Fruit fly (Drosophila melanogaster) whole organism, embryonic: ENCODE measurements around the gene gcm.

Experiments used
- Aef1 ChIP-seq: fragments of 200-800 bp; sonication (Bioruptor generic); IDR thresholded peaks from 3 replicates; pipeline ENCODE4 v1.3.6; 2022; ENCODE audit warnings: missing biosample characterization, missing genetic modification characterization
- CG10366 ChIP-seq: fragments of 200-800 bp; sonication (Bioruptor generic); IDR thresholded peaks from 2 replicates; pipeline ENCODE4 v1.3.6; 2022; ENCODE audit warnings: missing biosample characterization, missing genetic modification characterization
- CG10959 ChIP-seq: fragments of 200-800 bp; sonication (Bioruptor generic); IDR thresholded peaks from 2 replicates; pipeline ENCODE4 v1.3.6; 2022; ENCODE audit warnings: missing biosample characterization, missing genetic modification characterization
- CG12942 ChIP-seq: fragments of 200-800 bp; sonication (Bioruptor generic); optimal IDR thresholded peaks from 3 replicates; lab custom pipeline; 2016; ENCODE audit warnings: missing biosample characterization, missing genetic modification characterization
- CG13775 ChIP-seq: fragments of 200-800 bp; sonication (Bioruptor generic); optimal IDR thresholded peaks from 3 replicates; lab custom pipeline; 2017; ENCODE audit warnings: missing biosample characterization, mild to moderate bottlenecking, missing genetic modification characterization
- CG14860 ChIP-seq: fragments of 200-800 bp; sonication (Bioruptor generic); IDR thresholded peaks from 3 replicates; pipeline ENCODE4 v1.3.6; 2022; ENCODE audit warnings: missing biosample characterization, missing genetic modification characterization; ENCODE audit not compliant: partially characterized antibody
- CG15011 ChIP-seq: fragments of 200-800 bp; sonication (Bioruptor generic); optimal IDR thresholded peaks from 3 replicates; lab custom pipeline; 2018; ENCODE audit warnings: missing biosample characterization, mild to moderate bottlenecking, missing genetic modification characterization
- CG16813 ChIP-seq: fragments of 200-800 bp; sonication (Bioruptor generic); IDR thresholded peaks from 3 replicates; pipeline ENCODE4 v1.3.6; 2022; ENCODE audit warnings: missing biosample characterization, missing genetic modification characterization; ENCODE audit not compliant: partially characterized antibody
- CG16815 ChIP-seq: fragments of 200-800 bp; sonication (Bioruptor generic); optimal IDR thresholded peaks from 3 replicates; lab custom pipeline; 2017; ENCODE audit warnings: missing biosample characterization, mild to moderate bottlenecking, missing genetic modification characterization
- CG17186 ChIP-seq: fragments of 200-800 bp; sonication (Bioruptor generic); optimal IDR thresholded peaks from 3 replicates; lab custom pipeline; 2017; ENCODE audit warnings: missing biosample characterization, missing genetic modification reagents, missing genetic modification characterization
- CG2199 ChIP-seq: fragments of 200-800 bp; sonication (Bioruptor generic); IDR thresholded peaks from 3 replicates; pipeline ENCODE4 v1.3.6; 2022; ENCODE audit warnings: missing biosample characterization, missing genetic modification characterization
- CG2678 ChIP-seq: fragments of 200-800 bp; sonication (Bioruptor generic); optimal IDR thresholded peaks from 3 replicates; lab custom pipeline; 2019; ENCODE audit warnings: missing biosample characterization, mild to moderate bottlenecking, missing genetic modification characterization, moderate library complexity
- CG32532 ChIP-seq: fragments of 200-800 bp; sonication (Bioruptor generic); IDR thresholded peaks from 2 replicates; pipeline ENCODE4 v1.3.6; 2022; ENCODE audit warnings: missing biosample characterization, missing genetic modification characterization
- CG3995 ChIP-seq: fragments of 200-800 bp; sonication (Bioruptor generic); optimal IDR thresholded peaks from 3 replicates; lab custom pipeline; 2016; ENCODE audit warnings: missing biosample characterization, missing genetic modification characterization
- CG4730 ChIP-seq: fragments of 200-800 bp; sonication (Bioruptor generic); IDR thresholded peaks from 2 replicates; pipeline ENCODE4 v1.3.6; 2022; ENCODE audit warnings: missing biosample characterization, missing genetic modification characterization
- CG6254 ChIP-seq: fragments of 200-800 bp; sonication (Bioruptor generic); optimal IDR thresholded peaks from 3 replicates; lab custom pipeline; 2017; ENCODE audit warnings: mild to moderate bottlenecking, missing biosample characterization, missing genetic modification reagents, missing genetic modification characterization
- CG7372 ChIP-seq: fragments of 200-800 bp; sonication (Bioruptor generic); IDR thresholded peaks from 2 replicates; pipeline ENCODE4 v1.3.6; 2022; ENCODE audit warnings: missing biosample characterization, missing genetic modification characterization
- CG7839 ChIP-seq: fragments of 200-800 bp; sonication (Bioruptor generic); optimal IDR thresholded peaks from 3 replicates; lab custom pipeline; 2018; ENCODE audit warnings: missing biosample characterization, mild to moderate bottlenecking, missing genetic modification characterization, moderate library complexity
- CG9215 ChIP-seq: fragments of 200-800 bp; sonication (Bioruptor generic); IDR thresholded peaks from 2 replicates; pipeline ENCODE4 v1.3.6; 2022; ENCODE audit warnings: missing biosample characterization, missing genetic modification characterization
- CG9437 ChIP-seq: fragments of 200-800 bp; sonication (Bioruptor generic); optimal IDR thresholded peaks from 2 replicates; lab custom pipeline; 2018; ENCODE audit warnings: missing biosample characterization, mild to moderate bottlenecking, missing genetic modification characterization
- CG9797 ChIP-seq: fragments of 200-800 bp; sonication (Bioruptor generic); optimal IDR thresholded peaks from 3 replicates; lab custom pipeline; 2018; ENCODE audit warnings: missing biosample characterization, mild to moderate bottlenecking, missing genetic modification characterization
- Deaf1 ChIP-seq: fragments of 200-800 bp; optimal IDR thresholded peaks from 3 replicates; lab custom pipeline; 2019; ENCODE audit warnings: missing biosample characterization, mild to moderate bottlenecking, missing genetic modification characterization, moderate library complexity
- Dek ChIP-seq: fragments of 200-800 bp; sonication (Bioruptor generic); optimal IDR thresholded peaks from 3 replicates; lab custom pipeline; 2019; ENCODE audit warnings: missing biosample characterization, mild to moderate bottlenecking, missing genetic modification characterization, moderate library complexity
- Dip3 ChIP-seq: fragments of 200-800 bp; sonication (Bioruptor generic); optimal IDR thresholded peaks from 3 replicates; lab custom pipeline; 2016; ENCODE audit warnings: missing biosample characterization, missing genetic modification characterization
- Elba2 ChIP-seq: fragments of 200-800 bp; sonication (Bioruptor generic); optimal IDR thresholded peaks from 3 replicates; lab custom pipeline; 2016; ENCODE audit warnings: missing biosample characterization, missing genetic modification characterization
- HLH4C ChIP-seq: fragments of 200-800 bp; sonication (Bioruptor generic); IDR thresholded peaks from 3 replicates; pipeline ENCODE4 v1.3.6; 2022; ENCODE audit warnings: missing biosample characterization, missing genetic modification characterization; ENCODE audit not compliant: partially characterized antibody
- Hand ChIP-seq: fragments of 200-800 bp; sonication (Bioruptor generic); optimal IDR thresholded peaks from 2 replicates; lab custom pipeline; 2017; ENCODE audit warnings: mild to moderate bottlenecking, missing biosample characterization, missing genetic modification reagents, missing genetic modification characterization
- MESR4 ChIP-seq: fragments of 200-800 bp; sonication (Bioruptor generic); optimal IDR thresholded peaks from 2 replicates; lab custom pipeline; 2018; ENCODE audit warnings: missing biosample characterization, mild to moderate bottlenecking, missing genetic modification characterization, moderate library complexity
- NFAT ChIP-seq: fragments of 200-800 bp; sonication (Bioruptor generic); IDR thresholded peaks from 2 replicates; pipeline ENCODE4 v1.3.6; 2022; ENCODE audit warnings: missing biosample characterization, missing genetic modification characterization
- Nf-YC ChIP-seq: fragments of 200-800 bp; optimal IDR thresholded peaks from 3 replicates; lab custom pipeline; 2019; ENCODE audit warnings: missing biosample characterization, mild to moderate bottlenecking, missing genetic modification characterization, moderate library complexity
- Side ChIP-seq: fragments of 200-800 bp; sonication (Bioruptor generic); optimal IDR thresholded peaks from 2 replicates; lab custom pipeline; 2016; ENCODE audit warnings: missing biosample characterization, missing genetic modification characterization
- Sox100B ChIP-seq: fragments of 200-800 bp; sonication (Bioruptor generic); optimal IDR thresholded peaks from 3 replicates; lab custom pipeline; 2018; ENCODE audit warnings: missing biosample characterization, mild to moderate bottlenecking, missing genetic modification characterization
- YL-1 ChIP-seq: fragments of 200-800 bp; sonication (Bioruptor generic); optimal IDR thresholded peaks from 3 replicates; lab custom pipeline; 2017; ENCODE audit warnings: missing biosample characterization, mild to moderate bottlenecking, missing genetic modification characterization
- aop ChIP-seq: fragments of 200-800 bp; sonication (Bioruptor generic); IDR thresholded peaks from 2 replicates; pipeline ENCODE4 v1.3.6; 2022; ENCODE audit warnings: missing biosample characterization, missing genetic modification characterization
- bigmax ChIP-seq: fragments of 200-800 bp; sonication (Bioruptor generic); optimal IDR thresholded peaks from 2 replicates; lab custom pipeline; 2018; ENCODE audit warnings: missing biosample characterization, mild to moderate bottlenecking, missing genetic modification characterization
- br ChIP-seq: fragments of >200 bp; optimal IDR thresholded peaks from 2 replicates; lab custom pipeline; 2017
- dysf ChIP-seq: fragments of 200-800 bp; sonication (Bioruptor generic); IDR thresholded peaks from 3 replicates; pipeline ENCODE4 v1.3.6; 2022; ENCODE audit warnings: missing biosample characterization, missing genetic modification characterization
- fd3F ChIP-seq: fragments of 200-800 bp; sonication (Bioruptor generic); optimal IDR thresholded peaks from 2 replicates; lab custom pipeline; 2018; ENCODE audit warnings: missing biosample characterization, mild to moderate bottlenecking, missing genetic modification characterization, moderate library complexity
- fru ChIP-seq: fragments of >200 bp; optimal IDR thresholded peaks from 2 replicates; lab custom pipeline; 2017
- gcm ChIP-seq: fragments of 200-800 bp; sonication (Bioruptor generic); optimal IDR thresholded peaks from 2 replicates; lab custom pipeline; 2019; ENCODE audit warnings: missing biosample characterization, mild to moderate bottlenecking, missing genetic modification characterization, moderate library complexity
- h ChIP-seq: fragments of >200 bp; optimal IDR thresholded peaks from 2 replicates; lab custom pipeline; 2017
- inv ChIP-seq: fragments of 200-800 bp; sonication (Bioruptor generic); IDR thresholded peaks from 2 replicates; pipeline ENCODE4 v1.3.6; 2022; ENCODE audit warnings: missing biosample characterization, missing genetic modification characterization; ENCODE audit not compliant: partially characterized antibody
- jumu ChIP-seq: fragments of 200-800 bp; sonication (Bioruptor generic); optimal IDR thresholded peaks from 3 replicates; lab custom pipeline; 2016; ENCODE audit warnings: missing biosample characterization, missing genetic modification characterization
- mirr ChIP-seq: fragments of 200-800 bp; sonication (Bioruptor generic); optimal IDR thresholded peaks from 3 replicates; lab custom pipeline; 2018; ENCODE audit warnings: missing biosample characterization, mild to moderate bottlenecking, missing genetic modification characterization
- nerfin-2 ChIP-seq: fragments of 200-800 bp; sonication (Bioruptor generic); IDR thresholded peaks from 2 replicates; pipeline ENCODE4 v1.3.6; 2022; ENCODE audit warnings: missing biosample characterization, missing genetic modification characterization; ENCODE audit not compliant: partially characterized antibody
- peb ChIP-seq: fragments of 200-800 bp; sonication (Bioruptor generic); IDR thresholded peaks from 2 replicates; pipeline ENCODE4 v1.3.6; 2022; ENCODE audit warnings: missing biosample characterization, missing genetic modification characterization
- sna ChIP-seq: fragments of 200-800 bp; sonication (Bioruptor generic); IDR thresholded peaks from 2 replicates; pipeline ENCODE4 v1.3.6; 2022; ENCODE audit warnings: missing biosample characterization, missing genetic modification characterization; ENCODE audit not compliant: partially characterized antibody
- ssp ChIP-seq: fragments of 200-800 bp; sonication (Bioruptor generic); IDR thresholded peaks from 2 replicates; pipeline ENCODE4 v1.3.6; 2022; ENCODE audit warnings: missing biosample characterization, missing genetic modification characterization
- tx ChIP-seq: fragments of 200-800 bp; sonication (Bioruptor generic); optimal IDR thresholded peaks from 2 replicates; lab custom pipeline; 2016; ENCODE audit warnings: missing biosample characterization, missing genetic modification characterization
- usp ChIP-seq: fragments of >200 bp; optimal IDR thresholded peaks from 2 replicates; lab custom pipeline; 2017; ENCODE audit warnings: missing biosample characterization, missing genetic modification characterization

Gene gcm

dm6 chr2L:9568360-9569088 is 13.0 kb downstream of the gcm start, which contains the start of gene brwl (continued):
- TF ChIP-seq Hand: peak; percentile 97
- TF ChIP-seq bigmax (GFP tag; lab: Kevin White, UChicago): peak; percentile 76
- no peak for TF ChIP-seq sna
- peak; percentile 59; the same call in 1 of the 2 replicates for TF ChIP-seq aop
- TF ChIP-seq CG17186 (GFP tag; lab: Kevin White, UChicago): peak; percentile 92
- no peak for TF ChIP-seq nerfin-2 (GFP tag; lab: Robert Waterston, UW)
- TF ChIP-seq CG9797 (GFP tag; lab: Kevin White, UChicago): peak; percentile 69
- peak; percentile 99 for TF ChIP-seq Sox100B
- peak; percentile 98 for TF ChIP-seq CG4730
- TF ChIP-seq fru (lab: Kevin White, UChicago): no peak
- TF ChIP-seq Nf-YC (tag; lab: Kevin White, UChicago): peak; percentile 93
- TF ChIP-seq CG9437: peak; percentile 96
- peak; percentile 98 for TF ChIP-seq fd3F
- TF ChIP-seq CG15011 (GFP tag; lab: Kevin White, UChicago): peak; percentile 98
- peak; percentile 72 for TF ChIP-seq MESR4 (GFP tag; lab: Kevin White, UChicago)
- peak; percentile 98 for TF ChIP-seq CG2199 (GFP tag; lab: Robert Waterston, UW)
- peak; percentile 94 for TF ChIP-seq ssp (GFP tag; lab: Robert Waterston, UW)
- TF ChIP-seq br (lab: Kevin White, UChicago): no peak
- peak; percentile 95 for TF ChIP-seq NFAT (GFP tag; lab: Robert Waterston, UW)
- TF ChIP-seq gcm (GFP tag; lab: Kevin White, UChicago): peak; percentile 100
- TF ChIP-seq YL-1 (GFP tag; lab: Kevin White, UChicago): peak; percentile 89
- TF ChIP-seq CG7372 (GFP tag; lab: Robert Waterston, UW): peak; percentile 98
- peak; percentile 97 for TF ChIP-seq tx
- TF ChIP-seq CG10959 (GFP tag; lab: Robert Waterston, UW): peak; percentile 98
- TF ChIP-seq CG2678 (tag; lab: Kevin White, UChicago): peak; percentile 100
- peak; percentile 98 for TF ChIP-seq Dip3
- peak; percentile 83 for TF ChIP-seq CG3995
- peak; percentile 98 for TF ChIP-seq CG10366 (GFP tag; lab: Robert Waterston, UW)
- TF ChIP-seq dysf: peak; percentile 99
- no peak for TF ChIP-seq CG14860 (GFP tag; lab: Robert Waterston, UW)
- TF ChIP-seq CG32532 (GFP tag; lab: Robert Waterston, UW): peak; percentile 98
- TF ChIP-seq CG16815 (GFP tag; lab: Kevin White, UChicago): peak; percentile 99
- TF ChIP-seq h (lab: Kevin White, UChicago): no peak
- peak; percentile 98 for TF ChIP-seq Dek (tag; lab: Kevin White, UChicago)
- TF ChIP-seq CG7839: peak; percentile 99
- peak; percentile 98 for TF ChIP-seq Aef1 (GFP tag; lab: Robert Waterston, UW)
- peak; percentile 98 for TF ChIP-seq peb
- no peak for TF ChIP-seq HLH4C (GFP tag; lab: Robert Waterston, UW)
- peak; percentile 97 for TF ChIP-seq CG9215
- peak; percentile 97 for TF ChIP-seq mirr
- no peak for TF ChIP-seq usp (GFP tag; lab: Kevin White, UChicago)
- peak; percentile 99 for TF ChIP-seq CG13775 (GFP tag; lab: Kevin White, UChicago)
- TF ChIP-seq CG16813 (GFP tag; lab: Robert Waterston, UW): 0 out of 3 replicates have a peak, but pooled peaks have one; percentile 29
- TF ChIP-seq jumu (GFP tag; lab: Kevin White, UChicago): peak; percentile 98
- peak; percentile 98 for TF ChIP-seq Side (GFP tag; lab: Kevin White, UChicago)
- peak; percentile 93 for TF ChIP-seq Elba2
- TF ChIP-seq CG12942 (GFP tag; lab: Kevin White, UChicago): peak; percentile 99
- no peak for TF ChIP-seq inv
- peak; percentile 92 for TF ChIP-seq Deaf1 (tag; lab: Kevin White, UChicago)
- peak; percentile 97 for TF ChIP-seq CG6254 (GFP tag; lab: Kevin White, UChicago)
